Worm (Caenorhabditis elegans) whole organism, young adult: ENCODE measurements around the gene ubc-19.

Experiments used
- F49E8.2 ChIP-seq: sonication (generic microtip); optimal IDR thresholded peaks from 3 replicates; lab custom pipeline; 2017; ENCODE audit warnings: missing genetic modification characterization, mild to moderate bottlenecking, missing compliant biosample characterization, antibody characterized with exemption, moderate library complexity; ENCODE audit not compliant: insufficient read depth
- ama-1 ChIP-seq, 3 experiments: fragments of 150-350 bp in 1 of 3; sonication (generic microtip) in 2 of 3; optimal IDR thresholded peaks; 2 replicates each; lab custom pipeline; 2014 to 2018; ENCODE audit warnings: missing biosample characterization in 2 of 3, missing genetic modification characterization in 2 of 3, missing genetic modification reagents in 2 of 3
- bed-2 ChIP-seq: fragments of 200-800 bp; sonication (Bioruptor generic); IDR thresholded peaks from 2 replicates; pipeline ENCODE4 v1.3.6; 2022; ENCODE audit warnings: missing genetic modification reagents, missing genetic modification characterization, missing compliant biosample characterization
- dpff-1 ChIP-seq: sonication (generic microtip); optimal IDR thresholded peaks from 2 replicates; lab custom pipeline; 2017; ENCODE audit warnings: mild to moderate bottlenecking, missing genetic modification characterization, missing compliant biosample characterization
- lsy-27 ChIP-seq: sonication (generic microtip); optimal IDR thresholded peaks from 2 replicates; lab custom pipeline; 2017; ENCODE audit warnings: missing genetic modification characterization, mild to moderate bottlenecking, missing compliant biosample characterization, antibody characterized with exemption, missing genotype, borderline replicate concordance; ENCODE audit not compliant: insufficient read depth
- unc-62 ChIP-seq: fragments of 150-350 bp; optimal IDR thresholded peaks from 2 replicates; lab custom pipeline; 2014; ENCODE audit warnings: missing biosample characterization, missing genetic modification reagents, missing genetic modification characterization

- TF ChIP-seq lsy-27 (no peak), ama-1 (optimal IDR thresholded peaks at IDR 0.05; lab: Kevin White, UChicago) (no peak), ama-1 (GFP tag; optimal IDR thresholded peaks at IDR 0.05; lab: Kevin White, UChicago) (no peak), dpff-1 (tag; lab: Kevin White, UChicago) (no peak), F49E8.2 (no peak), bed-2 (no peak), unc-62 (no peak)
These were observed 34.5 kb upstream of the ubc-19 start for ce11 chrV:18724076-18724475.
